Worm (Caenorhabditis elegans) whole organism, L4 larva: ENCODE results near the gene Y45F10A.7.
A peak's percentile ranks its signal among the peaks of the same experiment; 100 is the strongest.

Source experiments
- D1046.2 ChIP-seq: fragments of 200-800 bp; sonication (Bioruptor generic); IDR thresholded peaks from 2 replicates; pipeline ENCODE4 v1.3.6; 2022; ENCODE audit warnings: missing genetic modification characterization, missing compliant biosample characterization
- F44E2.7 ChIP-seq: fragments of 200-800 bp; sonication (Bioruptor generic); IDR thresholded peaks from 2 replicates; pipeline ENCODE4 v2.1.2; 2022; ENCODE audit warnings: missing genetic modification characterization, missing compliant biosample characterization
- R02D3.7 ChIP-seq: fragments of 150-350 bp; sonication (generic microtip); optimal IDR thresholded peaks from 3 replicates; lab custom pipeline; 2014; ENCODE audit warnings: missing biosample characterization, missing genetic modification characterization
- Y75B8A.6 ChIP-seq: fragments of 200-800 bp; sonication (Bioruptor generic); IDR thresholded peaks from 2 replicates; pipeline ENCODE4 v1.3.6; 2022; ENCODE audit warnings: missing genetic modification reagents, missing genetic modification characterization, missing compliant biosample characterization
- ZK337.2 ChIP-seq: fragments of 200-800 bp; sonication (Bioruptor generic); IDR thresholded peaks from 2 replicates; pipeline ENCODE4 v1.3.6; 2022; ENCODE audit warnings: missing genetic modification reagents, missing genetic modification characterization, missing compliant biosample characterization
- ZK546.5 ChIP-seq, 2 experiments: sonication (generic microtip); optimal IDR thresholded peaks; 2 replicates each; lab custom pipeline; 2017; ENCODE audit warnings: missing biosample characterization in 2 of 2, missing genetic modification characterization in 2 of 2
- aly-2 ChIP-seq: sonication (generic microtip); optimal IDR thresholded peaks from 2 replicates; lab custom pipeline; 2018; ENCODE audit warnings: missing biosample characterization, missing genetic modification characterization
- ama-1 ChIP-seq: fragments of 150-350 bp; optimal IDR thresholded peaks from 2 replicates; lab custom pipeline; 2014; ENCODE audit warnings: inconsistent platforms, mixed read lengths
- attf-4 ChIP-seq: sonication (generic microtip); optimal IDR thresholded peaks from 3 replicates; lab custom pipeline; 2017; ENCODE audit warnings: missing biosample characterization, missing genetic modification characterization
- ceh-32 ChIP-seq: sonication (generic microtip); optimal IDR thresholded peaks from 2 replicates; lab custom pipeline; 2016; ENCODE audit warnings: mild to moderate bottlenecking, missing genetic modification characterization, missing compliant biosample characterization; ENCODE audit not compliant: poor library complexity
- ceh-44 ChIP-seq: fragments of 200-800 bp; sonication (Bioruptor generic); IDR thresholded peaks from 2 replicates; pipeline ENCODE4 v1.3.6; 2022; ENCODE audit warnings: missing genetic modification reagents, missing genetic modification characterization, missing compliant biosample characterization
- ceh-62 ChIP-seq: sonication (generic microtip); optimal IDR thresholded peaks from 2 replicates; lab custom pipeline; 2017; ENCODE audit warnings: missing biosample characterization, missing genetic modification characterization
- ceh-82 ChIP-seq: sonication (generic microtip); optimal IDR thresholded peaks from 2 replicates; lab custom pipeline; 2017; ENCODE audit warnings: missing biosample characterization, missing genetic modification characterization
- daf-12 ChIP-seq: fragments of 150-350 bp; optimal IDR thresholded peaks from 2 replicates; lab custom pipeline; 2014; ENCODE audit warnings: missing biosample characterization, missing genetic modification reagents, missing genetic modification characterization
- daf-19 ChIP-seq: fragments of 200-800 bp; sonication (Bioruptor generic); conservative IDR thresholded peaks from 2 replicates; pipeline ENCODE4 v1.3.6; 2022; ENCODE audit warnings: missing genetic modification characterization, missing compliant biosample characterization
- daf-8 ChIP-seq: fragments of 200-800 bp; sonication (Bioruptor generic); IDR thresholded peaks from 2 replicates; pipeline ENCODE4 v1.3.6; 2022; ENCODE audit warnings: missing genetic modification characterization, missing compliant biosample characterization
- dmd-8 ChIP-seq: fragments of 200-800 bp; sonication (Bioruptor generic); IDR thresholded peaks from 2 replicates; pipeline ENCODE4 v1.3.6; 2022; ENCODE audit warnings: missing genetic modification characterization, missing compliant biosample characterization
- dpl-1 ChIP-seq: fragments of 150-350 bp; optimal IDR thresholded peaks from 2 replicates; lab custom pipeline; 2014; ENCODE audit warnings: missing biosample characterization, missing genetic modification reagents, missing genetic modification characterization
- egl-43 ChIP-seq: fragments of 200-800 bp; sonication (Bioruptor generic); IDR thresholded peaks from 2 replicates; pipeline ENCODE4 v1.3.6; 2022; ENCODE audit warnings: missing genetic modification reagents, missing genetic modification characterization, missing compliant biosample characterization
- fkh-10 ChIP-seq: fragments of 150-350 bp; optimal IDR thresholded peaks from 2 replicates; lab custom pipeline; 2014; ENCODE audit warnings: missing biosample characterization, missing genetic modification reagents, missing genetic modification characterization
- gei-8 ChIP-seq: fragments of 200-800 bp; sonication (Bioruptor generic); optimal IDR thresholded peaks from 2 replicates; lab custom pipeline; 2018; ENCODE audit warnings: mild to moderate bottlenecking, missing genetic modification characterization, missing compliant biosample characterization
- hif-1 ChIP-seq, 2 experiments: sonication (generic microtip); optimal IDR thresholded peaks; 2 replicates each; lab custom pipeline; 2016 to 2017; ENCODE audit warnings: missing compliant biosample characterization in 2 of 2, missing genetic modification characterization in 2 of 2, missing genetic modification reagents in 2 of 2, missing genotype in 2 of 2, mild to moderate bottlenecking in 1 of 2
- hlh-30 ChIP-seq: sonication (generic microtip); optimal IDR thresholded peaks from 2 replicates; lab custom pipeline; 2017; ENCODE audit warnings: antibody characterized with exemption, mild to moderate bottlenecking, missing genetic modification characterization, missing compliant biosample characterization; ENCODE audit not compliant: insufficient read depth
- lin-29 ChIP-seq: fragments of 200-800 bp; sonication (Bioruptor generic); IDR thresholded peaks from 2 replicates; pipeline ENCODE4 v1.3.6; 2022; ENCODE audit warnings: missing genetic modification reagents, missing genetic modification characterization, missing compliant biosample characterization
- madf-9 ChIP-seq: fragments of 200-800 bp; sonication (Bioruptor generic); conservative IDR thresholded peaks from 2 replicates; pipeline ENCODE4 v1.3.6; 2022; ENCODE audit warnings: missing genetic modification reagents, missing genetic modification characterization, missing compliant biosample characterization
- mdl-1 ChIP-seq, 2 experiments: fragments of 150-350 bp in 1 of 2; sonication (generic microtip) in 1 of 2; optimal IDR thresholded peaks; 2 replicates each; lab custom pipeline; 2014 to 2017; ENCODE audit warnings: missing biosample characterization in 2 of 2, missing genetic modification characterization in 2 of 2
- mes-2 ChIP-seq: sonication (generic microtip); optimal IDR thresholded peaks from 2 replicates; lab custom pipeline; 2016; ENCODE audit warnings: missing genotype, mild to moderate bottlenecking, missing genetic modification characterization, missing compliant biosample characterization; ENCODE audit not compliant: poor library complexity, severe bottlenecking
- mxl-2 ChIP-seq: fragments of 200-800 bp; sonication (Bioruptor generic); conservative IDR thresholded peaks from 2 replicates; pipeline ENCODE4 v1.3.6; 2022; ENCODE audit warnings: missing genetic modification reagents, missing genetic modification characterization, missing compliant biosample characterization
- mxl-3 ChIP-seq: fragments of 200-800 bp; sonication (Bioruptor generic); optimal IDR thresholded peaks from 2 replicates; lab custom pipeline; 2018; ENCODE audit warnings: mild to moderate bottlenecking, missing genetic modification characterization, missing compliant biosample characterization
- nhr-102 ChIP-seq: sonication (generic microtip); optimal IDR thresholded peaks from 2 replicates; lab custom pipeline; 2016; ENCODE audit warnings: mild to moderate bottlenecking, missing genetic modification characterization, moderate library complexity, missing compliant biosample characterization
- nhr-111 ChIP-seq: fragments of 200-800 bp; sonication (Bioruptor generic); optimal IDR thresholded peaks from 2 replicates; lab custom pipeline; 2018; ENCODE audit warnings: mild to moderate bottlenecking, missing genetic modification characterization, missing compliant biosample characterization
- nhr-25 ChIP-seq: sonication (generic microtip); optimal IDR thresholded peaks from 2 replicates; lab custom pipeline; 2017; ENCODE audit warnings: missing genetic modification characterization, mild to moderate bottlenecking, missing compliant biosample characterization, antibody characterized with exemption, moderate library complexity, borderline replicate concordance; ENCODE audit not compliant: insufficient read depth
- nhr-28 ChIP-seq: fragments of 150-350 bp; optimal IDR thresholded peaks from 2 replicates; lab custom pipeline; 2014; ENCODE audit warnings: missing biosample characterization, missing genetic modification characterization
- nhr-42 ChIP-seq: fragments of 200-800 bp; sonication (Bioruptor generic); IDR thresholded peaks from 2 replicates; pipeline ENCODE4 v1.3.6; 2022; ENCODE audit warnings: missing genetic modification characterization, missing compliant biosample characterization
- nhr-48 ChIP-seq: sonication (generic microtip); optimal IDR thresholded peaks from 2 replicates; lab custom pipeline; 2016; ENCODE audit warnings: mild to moderate bottlenecking, missing genetic modification characterization, missing compliant biosample characterization
- nhr-76 ChIP-seq: fragments of 150-350 bp; optimal IDR thresholded peaks from 2 replicates; lab custom pipeline; 2014; ENCODE audit warnings: missing biosample characterization, missing genetic modification characterization
- nhr-77 ChIP-seq: fragments of 150-350 bp; optimal IDR thresholded peaks from 2 replicates; lab custom pipeline; 2014; ENCODE audit warnings: missing biosample characterization, missing genetic modification characterization
- pha-4 ChIP-seq, 2 experiments: fragments of 150-350 bp in 1 of 2; fragments of 200-800 bp in 1 of 2; sonication (Bioruptor generic) in 1 of 2; IDR thresholded peaks in 1 of 2; optimal IDR thresholded peaks in 1 of 2; 2 replicates each; pipeline versions ENCODE4 v1.3.6 to Lab custom; 2014 to 2022; ENCODE audit warnings: missing genetic modification characterization in 2 of 2, missing genetic modification reagents in 2 of 2, missing biosample characterization in 1 of 2, missing compliant biosample characterization in 1 of 2
- pqm-1 ChIP-seq: sonication (generic microtip); optimal IDR thresholded peaks from 2 replicates; lab custom pipeline; 2017; ENCODE audit warnings: missing biosample characterization, missing genetic modification characterization
- snpc-1.2 ChIP-seq: fragments of 200-800 bp; sonication (Bioruptor generic); IDR thresholded peaks from 2 replicates; pipeline ENCODE4 v1.3.6; 2022; ENCODE audit warnings: missing genetic modification reagents, missing genetic modification characterization, missing compliant biosample characterization
- tra-1 ChIP-seq: fragments of 200-800 bp; sonication (Bioruptor generic); IDR thresholded peaks from 2 replicates; pipeline ENCODE4 v1.3.6; 2022; ENCODE audit warnings: missing genetic modification reagents, missing genetic modification characterization, missing compliant biosample characterization
- unc-39 ChIP-seq: sonication (generic microtip); optimal IDR thresholded peaks from 2 replicates; lab custom pipeline; 2017; ENCODE audit warnings: missing biosample characterization, missing genetic modification characterization
- vab-7 ChIP-seq: fragments of 200-800 bp; sonication (Bioruptor generic); IDR thresholded peaks from 2 replicates; pipeline ENCODE4 v1.3.6; 2022; ENCODE audit warnings: missing genetic modification reagents, missing genetic modification characterization, missing compliant biosample characterization
- zip-11 ChIP-seq: fragments of 200-800 bp; sonication (Bioruptor generic); IDR thresholded peaks from 2 replicates; pipeline ENCODE4 v1.3.6; 2022; ENCODE audit warnings: missing genetic modification characterization, missing compliant biosample characterization

Gene Y45F10A.7

DNA sequence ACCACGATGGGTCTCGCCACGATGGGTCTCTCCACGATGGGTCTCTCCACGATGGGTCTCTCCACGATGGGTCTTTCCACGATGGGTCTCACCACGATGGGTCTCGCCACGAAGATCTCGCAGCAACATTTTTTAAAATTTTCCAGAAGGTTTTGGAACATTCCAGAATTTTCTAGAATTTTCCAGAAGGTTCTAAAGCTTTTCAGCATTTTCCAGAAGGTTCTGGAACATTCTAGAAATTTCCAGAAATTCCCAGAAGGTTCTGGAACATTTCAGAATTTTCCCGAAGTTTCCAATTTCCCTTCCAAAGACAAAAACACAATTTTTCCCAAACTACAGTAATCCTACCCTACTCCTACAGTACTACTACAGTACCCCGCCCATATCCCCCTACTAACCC lies 27.8 kb upstream of the Y45F10A.7 start:
- 0 out of 2 replicates have a peak, but pooled peaks have one; percentile 11 for TF ChIP-seq madf-9
- 0 out of 2 replicates have a peak, but pooled peaks have one; percentile 30 for TF ChIP-seq ceh-44 (GFP tag; lab: Robert Waterston, UW)

DNA sequence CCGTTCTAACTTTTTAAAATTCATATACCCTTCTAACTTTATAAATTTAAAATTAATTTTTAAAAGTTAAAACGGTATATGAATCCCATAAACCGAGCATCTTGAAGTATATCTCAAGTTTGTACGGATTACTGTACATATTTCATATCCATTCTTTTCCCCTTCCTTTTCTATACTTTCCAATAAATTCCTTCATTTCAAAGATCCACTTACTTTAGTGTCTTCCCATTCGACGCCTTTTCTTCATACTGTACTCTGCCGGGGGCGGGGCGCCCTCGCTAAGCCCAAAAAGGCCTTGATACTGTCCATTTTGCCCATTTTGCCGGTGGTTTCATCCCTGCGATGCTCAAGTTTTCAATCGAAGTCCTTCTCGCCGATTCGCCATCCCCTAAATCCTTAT lies 26.6 kb upstream of the Y45F10A.7 start, which contains the start of gene fezf-1:
Gene fezf-1, plus strand, starts transcription at position 301 of the 400 bp plus-strand sequence.
- no peak for TF ChIP-seq ceh-32 (tag; lab: Kevin White, UChicago)
- TF ChIP-seq aly-2, result no peak
- TF ChIP-seq tra-1, result no peak
- TF ChIP-seq pha-4 (GFP tag; IDR thresholded peaks at IDR 0.05; lab: Robert Waterston, UW), result no peak
- no peak for TF ChIP-seq pha-4 (tag; optimal IDR thresholded peaks at IDR 0.05; lab: Kevin White, UChicago)

DNA sequence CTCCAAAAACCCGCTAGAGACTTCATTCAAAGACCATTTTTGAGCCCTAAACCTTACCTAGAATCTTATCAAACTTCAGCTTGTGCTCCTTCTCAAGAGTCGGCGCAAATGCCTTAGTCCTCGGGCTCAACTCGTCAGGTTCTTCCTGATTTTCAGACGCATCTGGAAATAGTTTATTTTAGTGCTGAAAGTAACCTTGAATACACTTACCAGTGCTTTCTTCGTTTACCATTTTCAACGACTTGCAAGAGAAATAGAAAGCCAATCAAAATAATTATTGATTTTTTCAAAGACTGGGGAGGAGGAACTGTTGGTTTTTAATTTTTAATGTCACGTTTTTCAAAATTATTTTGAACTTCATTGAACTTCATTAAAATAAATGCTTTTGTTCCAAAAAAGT lies 20.4 kb upstream of the Y45F10A.7 start, which contains the start of the genes ttbk-8.1 and Y38H8A.4:
Gene ttbk-8.1, plus strand, starts transcription at position 301 of the 400 bp plus-strand sequence.
Gene Y38H8A.4, minus strand, starts transcription at position 366 of the 400 bp plus-strand sequence.
- TF ChIP-seq zip-11, result no peak
- TF ChIP-seq nhr-77 (tag; lab: Kevin White, UChicago), result no peak
- TF ChIP-seq dmd-8, result no peak
- TF ChIP-seq nhr-25 (tag; lab: Kevin White, UChicago), result no peak
- no peak for TF ChIP-seq ceh-62 (tag; lab: Kevin White, UChicago)
- no peak for TF ChIP-seq nhr-76 (tag; lab: Kevin White, UChicago)
- TF ChIP-seq nhr-48 (tag; lab: Kevin White, UChicago), result no peak
- no peak for TF ChIP-seq fkh-10 (GFP tag; lab: Kevin White, UChicago)
- no peak for TF ChIP-seq nhr-102
- no peak for TF ChIP-seq daf-8 (GFP tag; lab: Robert Waterston, UW)
- no peak for TF ChIP-seq F44E2.7 (GFP tag; lab: Robert Waterston, UW)
- no peak for TF ChIP-seq gei-8 (GFP tag; lab: Kevin White, UChicago)
- no peak for TF ChIP-seq snpc-1.2
- TF ChIP-seq nhr-111 (GFP tag; lab: Kevin White, UChicago), result no peak
- TF ChIP-seq ama-1, result no peak

DNA sequence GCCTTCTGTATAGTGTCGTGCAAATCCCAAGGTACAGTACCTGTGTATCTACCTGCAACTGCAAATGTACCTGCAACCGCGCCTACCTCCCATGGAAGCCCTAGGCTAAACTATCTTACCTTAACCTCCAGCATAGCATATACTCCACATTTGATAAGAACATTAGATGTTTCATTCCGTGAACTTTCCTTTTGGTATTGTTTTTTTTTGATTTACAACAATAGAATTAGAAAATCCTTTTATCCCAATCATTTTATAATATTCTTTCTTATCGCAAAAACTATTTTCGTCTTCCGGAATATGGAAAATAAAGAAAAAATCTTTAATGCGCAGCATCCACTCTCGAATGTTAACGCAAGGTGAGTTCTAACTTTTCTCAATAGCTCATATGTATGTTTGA lies 18.2 kb upstream of the Y45F10A.7 start, which contains the start of gene Y38H8A.2:
Gene Y38H8A.2, plus strand, starts transcription at position 301 of the 400 bp plus-strand sequence.
- TF ChIP-seq attf-4 (tag; lab: Kevin White, UChicago) (no peak), D1046.2 (GFP tag; lab: Robert Waterston, UW) (no peak), fkh-10 (GFP tag; lab: Kevin White, UChicago) (no peak), egl-43 (GFP tag; lab: Robert Waterston, UW) (no peak), nhr-77 (tag; lab: Kevin White, UChicago) (no peak), F44E2.7 (GFP tag; lab: Robert Waterston, UW) (no peak), ceh-82 (tag; lab: Kevin White, UChicago) (no peak), daf-19 (GFP tag; lab: Robert Waterston, UW) (no peak), nhr-28 (tag; lab: Kevin White, UChicago) (no peak), daf-12 (no peak), hlh-30 (tag; lab: Kevin White, UChicago) (no peak), pqm-1 (no peak), ZK337.2 (GFP tag; lab: Robert Waterston, UW) (no peak), lin-29 (GFP tag; lab: Robert Waterston, UW) (no peak), mdl-1 (tag; optimal IDR thresholded peaks at IDR 0.05; lab: Kevin White, UChicago) (no peak)

DNA sequence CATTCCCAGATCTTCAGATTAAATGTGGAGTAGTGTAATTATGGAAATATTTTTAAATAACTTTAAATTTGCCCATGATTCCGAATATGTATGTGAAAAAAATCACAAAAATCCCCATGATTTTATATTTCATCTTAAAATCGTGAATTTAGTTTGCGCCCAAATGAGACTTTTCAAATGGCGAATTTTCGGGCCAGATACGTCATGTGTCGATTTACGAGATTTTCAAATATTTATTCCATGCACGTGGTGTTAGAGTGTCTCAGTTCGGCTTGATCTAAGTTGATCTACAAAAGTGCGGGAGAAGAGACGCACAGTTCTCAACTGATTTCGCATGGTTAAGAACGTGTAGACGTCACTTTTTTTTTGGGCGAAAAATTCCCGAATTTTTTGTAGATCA lies 9.9 kb upstream of the Y45F10A.7 start, which contains the start of gene Y38H8A.1:
Gene Y38H8A.1, plus strand, starts transcription at position 301 of the 400 bp plus-strand sequence.
- TF ChIP-seq mxl-3, result no peak
- no peak for TF ChIP-seq Y75B8A.6 (GFP tag; lab: Robert Waterston, UW)
- TF ChIP-seq hif-1 (tag; optimal IDR thresholded peaks at IDR 0.05; lab: Kevin White, UChicago), result no peak
- no peak for TF ChIP-seq ZK546.5 (tag; optimal IDR thresholded peaks at IDR 0.05; lab: Kevin White, UChicago)
- TF ChIP-seq mes-2 (tag; lab: Kevin White, UChicago), result no peak
- no peak for TF ChIP-seq attf-4 (tag; lab: Kevin White, UChicago)
- TF ChIP-seq R02D3.7 (tag; lab: Kevin White, UChicago), result no peak
- no peak for TF ChIP-seq zip-11
- no peak for TF ChIP-seq nhr-42 (GFP tag; lab: Robert Waterston, UW)
- no peak for TF ChIP-seq vab-7 (GFP tag; lab: Robert Waterston, UW)
- TF ChIP-seq dmd-8, result no peak
- TF ChIP-seq ceh-82 (tag; lab: Kevin White, UChicago), result no peak
- TF ChIP-seq mxl-2, result no peak
- no peak for TF ChIP-seq nhr-76 (tag; lab: Kevin White, UChicago)
- no peak for TF ChIP-seq unc-39 (tag; lab: Kevin White, UChicago)
- TF ChIP-seq dpl-1 (GFP tag; lab: Kevin White, UChicago), result no peak
